Worm (Caenorhabditis elegans): ENCODE results near the gene ttr-15.

DNA sequence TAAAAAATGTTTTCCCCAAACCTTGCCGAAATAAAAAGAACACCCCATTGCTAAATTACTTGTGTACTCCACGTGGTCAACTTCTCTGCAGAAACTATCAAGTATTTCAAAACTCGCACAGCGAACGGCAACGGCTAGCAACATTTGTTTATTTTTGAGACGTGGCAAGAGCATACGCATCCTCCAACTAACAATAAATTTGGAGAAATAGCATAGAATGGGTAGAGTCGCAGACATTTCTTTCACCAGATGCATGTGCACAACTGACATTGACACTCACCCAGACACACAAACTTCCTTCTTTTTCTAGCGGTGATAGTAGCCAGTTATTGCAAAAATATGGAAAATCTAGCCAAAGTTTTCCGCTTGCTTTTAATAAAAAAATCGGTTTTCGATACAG, 42.0 kb downstream of the ttr-15 start:
- TF ChIP-seq nhr-237 (tag; optimal IDR thresholded peaks at IDR 0.05): no peak
- TF ChIP-seq elt-1 (tag; optimal IDR thresholded peaks at IDR 0.05; ENCODE audit: borderline replicate concordance, insufficient read depth): no peak
- no peak for TF ChIP-seq nhr-12 (tag; optimal IDR thresholded peaks at IDR 0.05)
- no peak for TF ChIP-seq ces-1 (GFP tag; optimal IDR thresholded peaks at IDR 0.05)
- TF ChIP-seq nhr-76 (tag; optimal IDR thresholded peaks at IDR 0.05): no peak
- TF ChIP-seq blmp-1 (tag; optimal IDR thresholded peaks at IDR 0.05): no peak
- TF ChIP-seq lin-32 (GFP tag; optimal IDR thresholded peaks at IDR 0.05): no peak
- TF ChIP-seq unc-62 (GFP tag; optimal IDR thresholded peaks at IDR 0.05): no peak
- TF ChIP-seq lsy-2 (tag; optimal IDR thresholded peaks at IDR 0.05): no peak
